Worm (Caenorhabditis elegans) whole organism, L3 larva: Measurements from ENCODE around the gene W02B8.1.
A peak's percentile ranks its signal among the peaks of the same experiment; 100 is the strongest.

ENCODE experiments used
- ZK546.5 ChIP-seq: sonication (generic microtip); optimal IDR thresholded peaks from 2 replicates; lab custom pipeline; 2017; ENCODE audit warnings: missing biosample characterization, missing genetic modification characterization
- aly-2 ChIP-seq: fragments of 150-350 bp; optimal IDR thresholded peaks from 2 replicates; lab custom pipeline; 2014; ENCODE audit warnings: missing biosample characterization, missing genetic modification characterization
- ama-1 ChIP-seq: fragments of 150-350 bp; optimal IDR thresholded peaks from 2 replicates; lab custom pipeline; 2018
- ceh-28 ChIP-seq: fragments of 150-350 bp; optimal IDR thresholded peaks from 2 replicates; lab custom pipeline; 2014; ENCODE audit warnings: missing biosample characterization, missing genetic modification reagents, missing genetic modification characterization
- ceh-82 ChIP-seq: fragments of 150-350 bp; optimal IDR thresholded peaks from 2 replicates; lab custom pipeline; 2014; ENCODE audit warnings: missing biosample characterization, missing genetic modification characterization
- ceh-9 ChIP-seq: sonication (generic microtip); optimal IDR thresholded peaks from 2 replicates; lab custom pipeline; 2018; ENCODE audit warnings: missing biosample characterization, missing genetic modification characterization
- daf-12 ChIP-seq: fragments of 150-350 bp; optimal IDR thresholded peaks from 2 replicates; lab custom pipeline; 2014; ENCODE audit warnings: missing biosample characterization, missing genetic modification reagents, missing genetic modification characterization
- egl-27 ChIP-seq: sonication (generic microtip); optimal IDR thresholded peaks from 4 replicates; lab custom pipeline; 2017; ENCODE audit warnings: missing biosample characterization, missing genetic modification reagents, missing genetic modification characterization
- egl-5 ChIP-seq: fragments of 150-350 bp; optimal IDR thresholded peaks from 2 replicates; lab custom pipeline; 2017; ENCODE audit warnings: missing biosample characterization, missing genetic modification reagents, missing genetic modification characterization, inconsistent platforms
- elt-1 ChIP-seq: fragments of 150-350 bp; optimal IDR thresholded peaks from 2 replicates; lab custom pipeline; 2014; ENCODE audit warnings: missing biosample characterization, missing genetic modification characterization
- elt-2 ChIP-seq: sonication (generic microtip); optimal IDR thresholded peaks from 2 replicates; lab custom pipeline; 2016; ENCODE audit warnings: missing genetic modification reagents, mild to moderate bottlenecking, missing genetic modification characterization, missing compliant biosample characterization
- fkh-2 ChIP-seq: fragments of 150-350 bp; optimal IDR thresholded peaks from 2 replicates; lab custom pipeline; 2014; ENCODE audit warnings: missing biosample characterization, missing genetic modification reagents, missing genetic modification characterization
- hmg-11 ChIP-seq: sonication (generic microtip); optimal IDR thresholded peaks from 2 replicates; lab custom pipeline; 2016; ENCODE audit warnings: missing genetic modification characterization, missing compliant biosample characterization
- lin-15B ChIP-seq: fragments of 150-350 bp; optimal IDR thresholded peaks from 2 replicates; lab custom pipeline; 2014; ENCODE audit warnings: missing biosample characterization, missing genetic modification characterization
- lin-39 ChIP-seq: fragments of 150-350 bp; optimal IDR thresholded peaks from 2 replicates; lab custom pipeline; 2018; ENCODE audit warnings: missing biosample characterization, missing genetic modification reagents, missing genetic modification characterization
- lsy-12 ChIP-seq: sonication (generic microtip); optimal IDR thresholded peaks from 2 replicates; lab custom pipeline; 2016; ENCODE audit warnings: mild to moderate bottlenecking, missing genetic modification characterization, missing compliant biosample characterization
- mdl-1 ChIP-seq: fragments of 150-350 bp; optimal IDR thresholded peaks from 2 replicates; lab custom pipeline; 2014; ENCODE audit warnings: missing biosample characterization, missing genetic modification characterization
- mml-1 ChIP-seq: fragments of 150-350 bp; sonication (generic microtip); optimal IDR thresholded peaks from 3 replicates; lab custom pipeline; 2014; ENCODE audit warnings: missing biosample characterization, missing genetic modification characterization
- nfya-1 ChIP-seq: sonication (generic microtip); optimal IDR thresholded peaks from 2 replicates; lab custom pipeline; 2017; ENCODE audit warnings: missing genetic modification characterization, mild to moderate bottlenecking, missing compliant biosample characterization, antibody characterized with exemption, moderate library complexity; ENCODE audit not compliant: insufficient read depth
- nhr-11 ChIP-seq: fragments of 150-350 bp; optimal IDR thresholded peaks from 2 replicates; lab custom pipeline; 2014; ENCODE audit warnings: missing biosample characterization, missing genetic modification characterization
- nhr-23 ChIP-seq: fragments of 150-350 bp; optimal IDR thresholded peaks from 2 replicates; lab custom pipeline; 2014; ENCODE audit warnings: missing biosample characterization, missing genetic modification reagents, missing genetic modification characterization
- nhr-237 ChIP-seq: fragments of 150-350 bp; optimal IDR thresholded peaks from 2 replicates; lab custom pipeline; 2014; ENCODE audit warnings: missing biosample characterization, missing genetic modification characterization
- nhr-25 ChIP-seq: sonication (generic microtip); optimal IDR thresholded peaks from 2 replicates; lab custom pipeline; 2017; ENCODE audit warnings: missing biosample characterization, missing genetic modification characterization
- nhr-28 ChIP-seq: fragments of 150-350 bp; optimal IDR thresholded peaks from 2 replicates; lab custom pipeline; 2014; ENCODE audit warnings: missing biosample characterization, missing genetic modification characterization
- nhr-67 ChIP-seq: fragments of 150-350 bp; optimal IDR thresholded peaks from 2 replicates; lab custom pipeline; 2014; ENCODE audit warnings: missing biosample characterization, missing genetic modification characterization
- nhr-76 ChIP-seq: fragments of 150-350 bp; sonication (generic microtip); optimal IDR thresholded peaks from 5 replicates; lab custom pipeline; 2014; ENCODE audit warnings: missing biosample characterization, missing genetic modification characterization
- nhr-77 ChIP-seq: fragments of 150-350 bp; optimal IDR thresholded peaks from 2 replicates; lab custom pipeline; 2014; ENCODE audit warnings: missing biosample characterization, missing genetic modification characterization
- pha-4 ChIP-seq: fragments of 150-350 bp; optimal IDR thresholded peaks from 2 replicates; lab custom pipeline; 2014; ENCODE audit warnings: missing biosample characterization, missing genetic modification reagents, missing genetic modification characterization
- sea-2 ChIP-seq: fragments of 150-350 bp; sonication (generic microtip); optimal IDR thresholded peaks from 4 replicates; lab custom pipeline; 2014; ENCODE audit warnings: missing biosample characterization, missing genetic modification reagents, missing genetic modification characterization
- snpc-4 ChIP-seq: fragments of 150-350 bp; optimal IDR thresholded peaks from 2 replicates; lab custom pipeline; 2014; ENCODE audit warnings: missing biosample characterization, missing genetic modification characterization
- unc-39 ChIP-seq: sonication (generic microtip); optimal IDR thresholded peaks from 4 replicates; lab custom pipeline; 2017; ENCODE audit warnings: missing biosample characterization, missing genetic modification characterization
- unc-62 ChIP-seq: fragments of 150-350 bp; sonication (generic microtip); optimal IDR thresholded peaks from 4 replicates; lab custom pipeline; 2014; ENCODE audit warnings: missing biosample characterization, missing genetic modification reagents, missing genetic modification characterization
- ztf-11 ChIP-seq: fragments of 150-350 bp; optimal IDR thresholded peaks from 2 replicates; lab custom pipeline; 2014; ENCODE audit warnings: missing biosample characterization, missing genetic modification characterization
- ztf-4 ChIP-seq: fragments of 150-350 bp; optimal IDR thresholded peaks from 2 replicates; lab custom pipeline; 2014; ENCODE audit warnings: missing biosample characterization, missing genetic modification characterization

Gene W02B8.1

DNA sequence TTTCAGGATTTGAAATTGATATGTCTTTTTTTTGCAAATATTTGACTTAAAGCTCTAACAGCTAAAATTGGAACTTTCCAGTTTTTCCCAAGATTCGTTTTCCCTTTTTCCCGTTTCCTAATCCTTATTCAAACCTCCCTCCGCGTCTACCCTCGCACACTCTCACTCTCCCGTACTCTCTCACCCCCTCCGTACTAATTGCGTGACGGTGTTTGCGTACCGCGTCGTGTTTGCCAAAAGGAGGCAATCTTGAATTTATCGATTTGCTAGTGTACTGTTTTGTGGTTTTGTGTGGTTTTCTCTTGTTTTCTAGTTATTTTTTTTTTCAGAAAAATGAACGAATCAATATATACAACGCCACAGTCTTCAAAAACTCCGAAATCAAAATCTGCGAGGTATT is 6.7 kb upstream of the W02B8.1 start, which contains the start of gene citk-1 (continued):
- no peak for TF ChIP-seq ceh-82 (tag; lab: Kevin White, UChicago)
- no peak for TF ChIP-seq ceh-9 (tag; lab: Kevin White, UChicago)
- TF ChIP-seq sea-2 (GFP tag; lab: Kevin White, UChicago): no peak
- TF ChIP-seq egl-5 (tag; lab: Kevin White, UChicago): no peak
- TF ChIP-seq daf-12 (tag; lab: Kevin White, UChicago): no peak
- no peak for TF ChIP-seq ama-1
- no peak for TF ChIP-seq nhr-76 (tag; lab: Kevin White, UChicago)

- TF ChIP-seq nhr-237: no peak
- peak; percentile 89 for TF ChIP-seq nfya-1
These were observed 5.7 kb upstream of the W02B8.1 start for ce11 chrII:13907615-13908014.

ce11 chrII:13903482-13903881 is 1.6 kb upstream of the W02B8.1 start:
- TF ChIP-seq elt-2 (tag; lab: Kevin White, UChicago) (no peak), hmg-11 (tag; lab: Kevin White, UChicago) (no peak), lin-39 (tag; lab: Kevin White, UChicago) (peak; percentile 67), nfya-1 (peak; percentile 48), sea-2 (GFP tag; lab: Kevin White, UChicago) (no peak), nhr-77 (tag; lab: Kevin White, UChicago) (no peak)

DNA sequence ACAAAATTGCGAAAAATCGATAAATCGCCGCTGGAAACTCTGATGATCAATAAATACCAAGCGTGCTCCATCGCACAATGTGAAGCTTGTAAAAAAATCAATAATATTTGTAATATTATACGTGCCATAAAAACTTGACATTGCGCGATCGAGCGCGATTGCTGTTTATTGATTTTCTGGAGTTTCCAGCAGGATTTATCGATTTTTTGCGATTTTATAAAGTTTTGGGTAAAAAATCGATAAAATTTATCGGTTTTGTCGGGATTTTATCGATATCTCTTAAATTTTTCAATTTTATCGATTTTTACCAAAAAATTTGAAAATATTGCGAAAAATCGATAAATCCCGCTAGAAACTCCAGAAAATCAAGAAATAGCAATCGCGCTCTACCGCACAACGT is 2.1 kb downstream of the W02B8.1 start:
- TF ChIP-seq ceh-28 (tag; lab: Kevin White, UChicago) (peak; percentile 88), daf-12 (tag; lab: Kevin White, UChicago) (no peak)

DNA sequence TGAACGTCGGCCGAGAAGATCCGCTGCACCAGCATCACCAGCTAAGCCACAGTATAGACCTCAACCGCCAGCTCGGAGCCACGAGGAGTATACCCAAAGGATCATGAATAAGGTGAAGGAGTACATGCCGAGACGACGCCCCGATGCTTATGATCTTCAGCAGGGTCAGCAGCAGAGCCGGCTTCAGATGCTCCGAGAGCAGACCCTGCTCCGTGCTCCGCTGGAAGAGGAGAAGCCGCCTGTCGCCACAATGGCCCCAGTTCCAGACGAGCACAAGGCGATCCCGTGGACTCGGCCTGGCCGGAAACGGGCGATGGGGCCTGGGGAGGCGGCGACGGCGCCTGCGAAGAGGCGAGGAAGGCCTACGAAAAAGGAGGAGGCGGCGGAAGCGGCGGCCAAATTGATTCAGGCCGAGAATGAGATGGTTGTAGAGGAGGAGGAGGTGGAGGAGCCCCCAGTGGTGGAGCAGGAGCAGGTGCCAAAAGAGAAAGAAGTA is 5.6 kb downstream of the W02B8.1 start:
- TF ChIP-seq nhr-76 (tag; lab: Kevin White, UChicago) (no peak), ceh-28 (tag; lab: Kevin White, UChicago) (no peak), nhr-11 (tag; lab: Kevin White, UChicago) (no peak), unc-62 (GFP tag; lab: Kevin White, UChicago) (no peak), aly-2 (tag; lab: Kevin White, UChicago) (no peak), ztf-4 (tag; lab: Kevin White, UChicago) (no peak)

DNA sequence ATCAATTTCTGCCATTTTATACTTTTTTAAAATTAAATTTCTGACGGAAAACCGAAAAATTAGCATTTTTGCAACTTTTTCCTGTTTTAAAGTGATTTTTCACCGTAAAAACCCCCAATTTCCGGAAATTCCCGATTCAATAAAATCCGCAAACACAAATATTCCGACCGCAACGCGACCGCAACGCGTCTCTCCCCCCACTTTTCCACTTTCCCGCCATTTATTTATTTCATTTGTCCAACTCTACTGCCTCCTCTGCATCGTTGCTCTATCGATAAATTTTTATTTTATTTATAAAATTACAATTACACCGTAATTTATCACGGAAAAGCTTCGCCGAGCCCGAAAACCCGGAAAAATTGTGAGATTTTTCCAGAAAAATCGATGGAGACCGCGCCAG is 13.6 kb downstream of the W02B8.1 start, which contains the start of gene mcd-1:
Gene mcd-1, plus strand, starts transcription at position 267 of the 400 bp plus-strand sequence.
- no peak for TF ChIP-seq nhr-28 (tag; lab: Kevin White, UChicago)
- peak; percentile 89 for TF ChIP-seq pha-4
- no peak for TF ChIP-seq ZK546.5 (tag; lab: Kevin White, UChicago)
- TF ChIP-seq elt-1 (tag; lab: Kevin White, UChicago): no peak
- TF ChIP-seq ztf-11 (tag; lab: Kevin White, UChicago): no peak
- peak; percentile 80 for TF ChIP-seq nfya-1
- peak; percentile 28 for TF ChIP-seq hmg-11 (tag; lab: Kevin White, UChicago)
- no peak for TF ChIP-seq fkh-2 (tag; lab: Kevin White, UChicago)
- TF ChIP-seq nhr-76 (tag; lab: Kevin White, UChicago): no peak
- peak; percentile 28 for TF ChIP-seq nhr-77 (tag; lab: Kevin White, UChicago)
- no peak for TF ChIP-seq unc-39
- TF ChIP-seq lin-15B (tag; lab: Kevin White, UChicago): peak; percentile 89
- peak; percentile 25 for TF ChIP-seq snpc-4
- peak; percentile 27 for TF ChIP-seq ceh-28 (tag; lab: Kevin White, UChicago)
- no peak for TF ChIP-seq nhr-25 (tag; lab: Kevin White, UChicago)
- TF ChIP-seq mml-1: no peak
- no peak for TF ChIP-seq egl-27 (tag; lab: Kevin White, UChicago)
- TF ChIP-seq nhr-23 (tag; lab: Kevin White, UChicago): peak; percentile 32
- TF ChIP-seq aly-2 (tag; lab: Kevin White, UChicago): no peak
- no peak for TF ChIP-seq mdl-1 (tag; lab: Kevin White, UChicago)
- TF ChIP-seq ama-1: no peak
- no peak for TF ChIP-seq nhr-67
- TF ChIP-seq elt-2 (tag; lab: Kevin White, UChicago): peak; percentile 17
- TF ChIP-seq lin-39 (tag; lab: Kevin White, UChicago): peak; percentile 68
- TF ChIP-seq lsy-12 (tag; lab: Kevin White, UChicago): no peak
- TF ChIP-seq, all 47 proteins: peak for 10
